Fruit fly (Drosophila melanogaster): ENCODE data around the gene inaF-A.

inaF-A gene

dm6 chrX:11681558-11682551 is 51.8 kb downstream of the inaF-A start (continued):
- TF ChIP-seq crol (GFP tag; IDR thresholded peaks at IDR 0.05) = peak; percentile 64; the same call in 1 of the 2 replicates
- no peak for TF ChIP-seq Bdp1 (GFP tag; optimal IDR thresholded peaks at IDR 0.05)
- no peak for TF ChIP-seq CG11696 (GFP tag; IDR thresholded peaks at IDR 0.05)
- TF ChIP-seq Atf6 (GFP tag; IDR thresholded peaks at IDR 0.05) = peak; percentile 54; the same call in 1 of the 2 replicates
- peak; percentile 18 for TF ChIP-seq trh (GFP tag; optimal IDR thresholded peaks at IDR 0.05)
- peak; percentile 71 for TF ChIP-seq dmrt99B (tag; optimal IDR thresholded peaks at IDR 0.05)
- peak; percentile 40; the same call in 2 of the 3 replicates for TF ChIP-seq HLH4C (GFP tag; IDR thresholded peaks at IDR 0.05; ENCODE audit: partially characterized antibody)
- no peak for TF ChIP-seq Tbp (GFP tag; optimal IDR thresholded peaks at IDR 0.05)
- peak; percentile 95 for TF ChIP-seq ftz-f1 (GFP tag; optimal IDR thresholded peaks at IDR 0.05)
- TF ChIP-seq Blimp-1 (GFP tag; optimal IDR thresholded peaks at IDR 0.05) = peak; percentile 40
- TF ChIP-seq mld (GFP tag; IDR thresholded peaks at IDR 0.05; ENCODE audit: partially characterized antibody) = no peak
- no peak; the same call in 2 of the 3 replicates for TF ChIP-seq H15 (GFP tag; IDR thresholded peaks at IDR 0.05)
- TF ChIP-seq fd102C (GFP tag; optimal IDR thresholded peaks at IDR 0.05) = no peak
- TF ChIP-seq esg (GFP tag; conservative IDR thresholded peaks at IDR 0.05) = no peak
- TF ChIP-seq Trl (optimal IDR thresholded peaks at IDR 0.05) = peak; percentile 77 to 85
- TF ChIP-seq Trl (GFP tag; optimal IDR thresholded peaks at IDR 0.05) = peak; percentile 76
- TF ChIP-seq CG16779 (GFP tag; IDR thresholded peaks at IDR 0.05) = no peak
- TF ChIP-seq CG15601 (tag; optimal IDR thresholded peaks at IDR 0.05) = peak; percentile 52
- TF ChIP-seq CG10462 (GFP tag; optimal IDR thresholded peaks at IDR 0.05) = peak; percentile 49
- peak; percentile 6 for TF ChIP-seq CG8089 (GFP tag; optimal IDR thresholded peaks at IDR 0.05)
- no peak for TF ChIP-seq CG5953 (GFP tag; IDR thresholded peaks at IDR 0.05)
- TF ChIP-seq CG6654 (GFP tag; optimal IDR thresholded peaks at IDR 0.05) = no peak
- TF ChIP-seq nerfin-2 (GFP tag; IDR thresholded peaks at IDR 0.05; ENCODE audit: partially characterized antibody) = no peak
- no peak for TF ChIP-seq Atf-2 (GFP tag; optimal IDR thresholded peaks at IDR 0.05)
- peak; percentile 31 for TF ChIP-seq emc (GFP tag; optimal IDR thresholded peaks at IDR 0.05)
- TF ChIP-seq danr (GFP tag; IDR thresholded peaks at IDR 0.05) = no peak
- 0 out of 2 replicates have a peak, but pooled peaks have one; percentile 12 for TF ChIP-seq sna (GFP tag; IDR thresholded peaks at IDR 0.05; ENCODE audit: partially characterized antibody)
- TF ChIP-seq schlank (tag; optimal IDR thresholded peaks at IDR 0.05) = no peak
- TF ChIP-seq dpn (GFP tag; optimal IDR thresholded peaks at IDR 0.05) = peak; percentile 69 to 75
- peak; percentile 62 for TF ChIP-seq CG3847 (GFP tag; IDR thresholded peaks at IDR 0.05)
- TF ChIP-seq tx (GFP tag; optimal IDR thresholded peaks at IDR 0.05) = peak; percentile 71
- peak; percentile 74 for TF ChIP-seq CG13624 (GFP tag; optimal IDR thresholded peaks at IDR 0.05)
- TF ChIP-seq Sry-δ (GFP tag; optimal IDR thresholded peaks at IDR 0.05) = peak; percentile 75
- TF ChIP-seq da (GFP tag; optimal IDR thresholded peaks at IDR 0.05) = no peak
- no peak for TF ChIP-seq CG4730 (GFP tag; IDR thresholded peaks at IDR 0.05)
- TF ChIP-seq dan (GFP tag; IDR thresholded peaks at IDR 0.05) = no peak
- no peak for TF ChIP-seq eve (GFP tag; optimal IDR thresholded peaks at IDR 0.05)
- peak; percentile 25 for TF ChIP-seq CG8281 (tag; optimal IDR thresholded peaks at IDR 0.05)
- TF ChIP-seq CG7786 (GFP tag; optimal IDR thresholded peaks at IDR 0.05) = peak; percentile 69
- TF ChIP-seq ewg (GFP tag; optimal IDR thresholded peaks at IDR 0.05) = peak; percentile 1
- TF ChIP-seq chn (GFP tag; optimal IDR thresholded peaks at IDR 0.05) = peak; percentile 53
- peak; percentile 78 for TF ChIP-seq Rfx (GFP tag; IDR thresholded peaks at IDR 0.05)
- peak; percentile 18 for TF ChIP-seq CG11398 (GFP tag; optimal IDR thresholded peaks at IDR 0.05)
- TF ChIP-seq CG8478 (optimal IDR thresholded peaks at IDR 0.05) = peak; percentile 75
- TF ChIP-seq CG6175 (GFP tag; IDR thresholded peaks at IDR 0.05) = no peak
- TF ChIP-seq kah (GFP tag; optimal IDR thresholded peaks at IDR 0.05) = peak; percentile 2
- peak; percentile 46; the same call in 1 of the 2 replicates for TF ChIP-seq lmd (GFP tag; IDR thresholded peaks at IDR 0.05)
- TF ChIP-seq Awh (GFP tag; IDR thresholded peaks at IDR 0.05) = 0 out of 2 replicates have a peak, but pooled peaks have one; percentile 22
- peak; percentile 91; the same call in 2 of the 4 replicates for TF ChIP-seq chinmo (GFP tag; IDR thresholded peaks at IDR 0.05; ENCODE audit: partially characterized antibody)

All from whole organism, embryonic.